Worm (Caenorhabditis elegans) whole organism, young adult: ENCODE results near the gene gakh-1.

Experiments
- B0035.1 ChIP-seq: sonication (generic microtip); optimal IDR thresholded peaks from 2 replicates; lab custom pipeline; 2016; ENCODE audit warnings: missing genetic modification characterization, mild to moderate bottlenecking, missing compliant biosample characterization, missing genotype, missing genetic modification reagents
- F10E7.11 ChIP-seq: sonication (generic microtip); optimal IDR thresholded peaks from 2 replicates; lab custom pipeline; 2017; ENCODE audit warnings: mild to moderate bottlenecking, missing genetic modification characterization, moderate library complexity, missing compliant biosample characterization
- F22D6.2 ChIP-seq: sonication (generic microtip); optimal IDR thresholded peaks from 2 replicates; lab custom pipeline; 2016; ENCODE audit warnings: mild to moderate bottlenecking, missing genetic modification characterization, missing compliant biosample characterization
- F23B12.7 ChIP-seq: sonication (generic microtip); optimal IDR thresholded peaks from 2 replicates; lab custom pipeline; 2017; ENCODE audit warnings: missing genetic modification characterization, mild to moderate bottlenecking, missing compliant biosample characterization, antibody characterized with exemption, moderate library complexity; ENCODE audit not compliant: insufficient read depth
- F55B11.4 ChIP-seq: sonication (generic microtip); optimal IDR thresholded peaks from 2 replicates; lab custom pipeline; 2016; ENCODE audit warnings: missing compliant biosample characterization, missing genetic modification characterization, borderline replicate concordance; ENCODE audit not compliant: insufficient read depth
- F57A8.1 ChIP-seq: fragments of 200-800 bp; sonication (Bioruptor generic); optimal IDR thresholded peaks from 2 replicates; lab custom pipeline; 2018; ENCODE audit warnings: mild to moderate bottlenecking, missing genetic modification characterization, moderate library complexity, missing compliant biosample characterization
- Y53F4B.3 ChIP-seq: fragments of 200-800 bp; sonication (Bioruptor generic); IDR thresholded peaks from 2 replicates; pipeline ENCODE4 v1.3.6; 2022; ENCODE audit warnings: missing genetic modification reagents, missing genetic modification characterization, missing compliant biosample characterization
- Y53G8AR.9 ChIP-seq: fragments of 200-800 bp; sonication (Bioruptor generic); conservative IDR thresholded peaks from 2 replicates; pipeline ENCODE4 v1.3.6; 2022; ENCODE audit warnings: missing genetic modification reagents, missing genetic modification characterization, missing compliant biosample characterization
- Y79H2A.3 ChIP-seq: fragments of 200-800 bp; sonication (Bioruptor generic); conservative IDR thresholded peaks from 2 replicates; pipeline ENCODE4 v1.3.6; 2022; ENCODE audit warnings: missing genetic modification reagents, missing genetic modification characterization, missing compliant biosample characterization
- attf-3 ChIP-seq: fragments of 200-800 bp; sonication (Bioruptor generic); conservative IDR thresholded peaks from 2 replicates; pipeline ENCODE4 v1.3.6; 2022; ENCODE audit warnings: missing genetic modification reagents, missing genetic modification characterization, missing compliant biosample characterization
- attf-5 ChIP-seq: fragments of 200-800 bp; sonication (Bioruptor generic); optimal IDR thresholded peaks from 2 replicates; lab custom pipeline; 2018; ENCODE audit warnings: mild to moderate bottlenecking, missing genetic modification characterization, missing compliant biosample characterization
- bed-2 ChIP-seq: fragments of 200-800 bp; sonication (Bioruptor generic); IDR thresholded peaks from 2 replicates; pipeline ENCODE4 v1.3.6; 2022; ENCODE audit warnings: missing genetic modification reagents, missing genetic modification characterization, missing compliant biosample characterization
- cebp-1 ChIP-seq, 2 experiments: fragments of 200-800 bp in 1 of 2; sonication (Bioruptor generic) in 1 of 2; sonication (generic microtip) in 1 of 2; IDR thresholded peaks in 1 of 2; optimal IDR thresholded peaks in 1 of 2; 2 replicates each; pipeline versions ENCODE4 v1.3.6 to Lab custom; 2017 to 2022; ENCODE audit warnings: missing compliant biosample characterization in 2 of 2, missing genetic modification characterization in 2 of 2, mild to moderate bottlenecking in 1 of 2, missing genetic modification reagents in 1 of 2, moderate library complexity in 1 of 2
- ceh-58 ChIP-seq: fragments of 200-800 bp; sonication (Bioruptor generic); IDR thresholded peaks from 2 replicates; pipeline ENCODE4 v1.3.6; 2022; ENCODE audit warnings: missing genetic modification characterization, missing compliant biosample characterization
- ceh-79 ChIP-seq: sonication (generic microtip); optimal IDR thresholded peaks from 2 replicates; lab custom pipeline; 2017; ENCODE audit warnings: mild to moderate bottlenecking, missing genetic modification characterization, missing compliant biosample characterization
- chd-7 ChIP-seq: sonication (generic microtip); optimal IDR thresholded peaks from 2 replicates; lab custom pipeline; 2016; ENCODE audit warnings: mild to moderate bottlenecking, missing genetic modification characterization, moderate library complexity, missing compliant biosample characterization
- die-1 ChIP-seq: sonication (generic microtip); optimal IDR thresholded peaks from 2 replicates; lab custom pipeline; 2016; ENCODE audit warnings: missing genotype, mild to moderate bottlenecking, missing genetic modification characterization, missing compliant biosample characterization
- dpl-1 ChIP-seq: fragments of 150-350 bp; optimal IDR thresholded peaks from 2 replicates; lab custom pipeline; 2014; ENCODE audit warnings: missing biosample characterization, missing genetic modification reagents, missing genetic modification characterization
- egl-18 ChIP-seq: fragments of 200-800 bp; sonication (Bioruptor generic); IDR thresholded peaks from 2 replicates; pipeline ENCODE4 v1.3.6; 2022; ENCODE audit warnings: missing genetic modification reagents, missing genetic modification characterization, missing compliant biosample characterization
- egrh-3 ChIP-seq: fragments of 200-800 bp; sonication (Bioruptor generic); IDR thresholded peaks from 2 replicates; pipeline ENCODE4 v1.3.6; 2022; ENCODE audit warnings: missing genetic modification reagents, missing genetic modification characterization, missing compliant biosample characterization
- hlh-26 ChIP-seq: fragments of 200-800 bp; sonication (Bioruptor generic); conservative IDR thresholded peaks from 2 replicates; pipeline ENCODE4 v1.3.6; 2022; ENCODE audit warnings: missing genetic modification reagents, missing genetic modification characterization, missing compliant biosample characterization
- hmg-1.2 ChIP-seq: fragments of 200-800 bp; sonication (Bioruptor generic); IDR thresholded peaks from 2 replicates; pipeline ENCODE4 v1.3.6; 2022; ENCODE audit warnings: missing genetic modification reagents, missing genetic modification characterization, missing compliant biosample characterization
- lag-1 ChIP-seq: fragments of 200-800 bp; sonication (Bioruptor generic); IDR thresholded peaks from 2 replicates; pipeline ENCODE4 v1.3.6; 2022; ENCODE audit warnings: missing genetic modification reagents, missing genetic modification characterization, missing compliant biosample characterization
- madf-10 ChIP-seq: sonication (generic microtip); optimal IDR thresholded peaks from 2 replicates; lab custom pipeline; 2016; ENCODE audit warnings: mild to moderate bottlenecking, missing genetic modification characterization, missing compliant biosample characterization
- mcd-1 ChIP-seq: fragments of 200-800 bp; sonication (Bioruptor generic); IDR thresholded peaks from 2 replicates; pipeline ENCODE4 v1.3.6; 2022; ENCODE audit warnings: missing genetic modification reagents, missing genetic modification characterization, missing compliant biosample characterization
- mxl-1 ChIP-seq: sonication (generic microtip); optimal IDR thresholded peaks from 2 replicates; lab custom pipeline; 2016; ENCODE audit warnings: missing genetic modification characterization, missing compliant biosample characterization
- nfya-1 ChIP-seq: sonication (generic microtip); optimal IDR thresholded peaks from 2 replicates; lab custom pipeline; 2017; ENCODE audit warnings: antibody characterized with exemption, missing compliant biosample characterization, missing genetic modification characterization, borderline replicate concordance; ENCODE audit not compliant: insufficient read depth
- nfya-2 ChIP-seq: fragments of 200-800 bp; sonication (Bioruptor generic); IDR thresholded peaks from 2 replicates; pipeline ENCODE4 v1.3.6; 2022; ENCODE audit warnings: missing genetic modification reagents, missing genetic modification characterization, missing compliant biosample characterization
- nhr-27 ChIP-seq: fragments of 200-800 bp; sonication (Bioruptor generic); optimal IDR thresholded peaks from 2 replicates; lab custom pipeline; 2018; ENCODE audit warnings: mild to moderate bottlenecking, missing genetic modification characterization, moderate library complexity, missing compliant biosample characterization
- nhr-80 ChIP-seq: sonication (generic microtip); optimal IDR thresholded peaks from 2 replicates; lab custom pipeline; 2016; ENCODE audit warnings: missing genetic modification characterization, missing compliant biosample characterization
- rec-8 ChIP-seq, 2 experiments: sonication (generic microtip); optimal IDR thresholded peaks; 2 replicates each; lab custom pipeline; 2016; ENCODE audit warnings: mild to moderate bottlenecking in 2 of 2, missing genetic modification characterization in 2 of 2, missing genetic modification reagents in 2 of 2, missing genotype in 2 of 2, missing biosample characterization in 1 of 2, missing compliant biosample characterization in 1 of 2, moderate library complexity in 1 of 2
- rpc-1 ChIP-seq, 2 experiments: fragments of 150-350 bp in 1 of 2; sonication (generic microtip) in 1 of 2; optimal IDR thresholded peaks; 2 replicates each; lab custom pipeline; 2014 to 2018; ENCODE audit warnings: missing biosample characterization in 1 of 2, missing genetic modification characterization in 1 of 2, missing genetic modification reagents in 1 of 2, missing genotype in 1 of 2
- sdz-38 ChIP-seq: sonication (generic microtip); optimal IDR thresholded peaks from 2 replicates; lab custom pipeline; 2016; ENCODE audit warnings: missing genotype, missing genetic modification characterization, missing compliant biosample characterization
- snpc-1.1 ChIP-seq: sonication (generic microtip); optimal IDR thresholded peaks from 2 replicates; lab custom pipeline; 2017; ENCODE audit warnings: missing genetic modification characterization, mild to moderate bottlenecking, missing compliant biosample characterization, antibody characterized with exemption, moderate library complexity, missing genotype, missing genetic modification reagents; ENCODE audit not compliant: insufficient read depth
- snpc-3.4 ChIP-seq: sonication (generic microtip); optimal IDR thresholded peaks from 2 replicates; lab custom pipeline; 2017; ENCODE audit warnings: missing genetic modification characterization, mild to moderate bottlenecking, missing compliant biosample characterization, antibody characterized with exemption, moderate library complexity, missing genotype, missing genetic modification reagents
- snpc-4 ChIP-seq, 5 experiments: fragments of 150-350 bp in 1 of 5; sonication (generic microtip) in 4 of 5; optimal IDR thresholded peaks; 2 replicates each; lab custom pipeline; 2014 to 2018; ENCODE audit warnings: missing genetic modification characterization in 5 of 5, missing biosample characterization in 3 of 5, antibody characterized with exemption in 2 of 5, mild to moderate bottlenecking in 2 of 5, missing compliant biosample characterization in 2 of 5, missing genotype in 2 of 5, moderate library complexity in 2 of 5, missing genetic modification reagents in 1 of 5
- tlf-1 ChIP-seq: fragments of 200-800 bp; sonication (Bioruptor generic); optimal IDR thresholded peaks from 2 replicates; lab custom pipeline; 2018; ENCODE audit warnings: mild to moderate bottlenecking, missing genetic modification characterization, missing compliant biosample characterization
- unc-130 ChIP-seq: sonication (generic microtip); optimal IDR thresholded peaks from 2 replicates; lab custom pipeline; 2016; ENCODE audit warnings: missing genetic modification reagents, missing genetic modification characterization, missing compliant biosample characterization
- zim-3 ChIP-seq: sonication (generic microtip); optimal IDR thresholded peaks from 2 replicates; lab custom pipeline; 2017; ENCODE audit warnings: mild to moderate bottlenecking, missing genetic modification characterization, moderate library complexity, missing compliant biosample characterization
- ztf-18 ChIP-seq: sonication (generic microtip); optimal IDR thresholded peaks from 2 replicates; lab custom pipeline; 2016; ENCODE audit warnings: missing genotype, mild to moderate bottlenecking, missing genetic modification characterization, missing compliant biosample characterization
- ztf-22 ChIP-seq: fragments of 200-800 bp; sonication (Bioruptor generic); optimal IDR thresholded peaks from 2 replicates; lab custom pipeline; 2018; ENCODE audit warnings: mild to moderate bottlenecking, missing genetic modification characterization, moderate library complexity, missing compliant biosample characterization
- ztf-25 ChIP-seq: fragments of 200-800 bp; sonication (Bioruptor generic); IDR thresholded peaks from 2 replicates; pipeline ENCODE4 v1.3.6; 2022; ENCODE audit warnings: missing genetic modification reagents, missing genetic modification characterization, missing compliant biosample characterization

gakh-1 gene

ce11 chrX:5753141-5753540 is 29.2 kb upstream of the gakh-1 start:
- TF ChIP-seq F55B11.4 (no peak), snpc-4 (GFP tag; optimal IDR thresholded peaks at IDR 0.05; lab: Kevin White, UChicago) (peak; percentile 73), snpc-4 (tag; optimal IDR thresholded peaks at IDR 0.05; lab: Kevin White, UChicago) (peak in 3 of 4 experiments; percentile 23 to 92 (median 91)), die-1 (tag; lab: Kevin White, UChicago) (no peak), hmg-1.2 (GFP tag; lab: Robert Waterston, UW) (peak; percentile 76), rpc-1 (optimal IDR thresholded peaks at IDR 0.05; lab: Kevin White, UChicago) (peak; percentile 50), rpc-1 (tag; optimal IDR thresholded peaks at IDR 0.05; lab: Kevin White, UChicago) (peak; percentile 72), snpc-1.1 (tag; lab: Kevin White, UChicago) (peak; percentile 81), unc-130 (no peak), ceh-79 (tag; lab: Kevin White, UChicago) (no peak), snpc-3.4 (tag; lab: Kevin White, UChicago) (peak; percentile 41)

ce11 chrX:5763292-5763691 is 19.0 kb upstream of the gakh-1 start, which contains the start of gene tag-294:
tag-294 (minus strand) TSS chrX:5763392.
- no peak for TF ChIP-seq egrh-3 (GFP tag; lab: Robert Waterston, UW)
- no peak for TF ChIP-seq Y53G8AR.9 (GFP tag; lab: Robert Waterston, UW)
- TF ChIP-seq nhr-27 (tag; lab: Kevin White, UChicago): no peak
- TF ChIP-seq mcd-1: no peak
- no peak for TF ChIP-seq nfya-2 (GFP tag; lab: Robert Waterston, UW)
- TF ChIP-seq lag-1 (GFP tag; lab: Robert Waterston, UW): no peak
- no peak for TF ChIP-seq ceh-58 (GFP tag; lab: Robert Waterston, UW)
- no peak for TF ChIP-seq madf-10 (tag; lab: Kevin White, UChicago)
- TF ChIP-seq zim-3 (tag; lab: Kevin White, UChicago): no peak
- TF ChIP-seq cebp-1 (GFP tag; IDR thresholded peaks at IDR 0.05; lab: Robert Waterston, UW): no peak
- TF ChIP-seq cebp-1 (tag; optimal IDR thresholded peaks at IDR 0.05; lab: Kevin White, UChicago): no peak

- TF ChIP-seq F10E7.11: no peak
- TF ChIP-seq tlf-1 (GFP tag; lab: Kevin White, UChicago): no peak
- TF ChIP-seq mcd-1: peak; percentile 72; the same call in 1 of the 2 replicates
- peak; percentile 27 for TF ChIP-seq attf-5 (GFP tag; lab: Kevin White, UChicago)
- no peak for TF ChIP-seq dpl-1 (GFP tag; lab: Kevin White, UChicago)
- TF ChIP-seq ztf-18 (tag; lab: Kevin White, UChicago): peak; percentile 34
- no peak for TF ChIP-seq nfya-1 (tag; lab: Kevin White, UChicago)
- no peak for TF ChIP-seq attf-3 (GFP tag; lab: Robert Waterston, UW)
- no peak for TF ChIP-seq snpc-4 (GFP tag; optimal IDR thresholded peaks at IDR 0.05; lab: Kevin White, UChicago)
- TF ChIP-seq snpc-4 (tag; optimal IDR thresholded peaks at IDR 0.05; lab: Kevin White, UChicago): no peak
- TF ChIP-seq snpc-1.1 (tag; lab: Kevin White, UChicago): no peak
- TF ChIP-seq bed-2 (GFP tag; lab: Robert Waterston, UW): no peak
- no peak for TF ChIP-seq madf-10 (tag; lab: Kevin White, UChicago)
- TF ChIP-seq Y53F4B.3 (GFP tag; lab: Robert Waterston, UW): no peak
- TF ChIP-seq ceh-79 (tag; lab: Kevin White, UChicago): no peak
- no peak for TF ChIP-seq chd-7 (tag; lab: Kevin White, UChicago)
- TF ChIP-seq Y79H2A.3 (GFP tag; lab: Robert Waterston, UW): no peak
- TF ChIP-seq F23B12.7 (tag; lab: Kevin White, UChicago): no peak
- no peak for TF ChIP-seq egl-18 (GFP tag; lab: Robert Waterston, UW)
- TF ChIP-seq rec-8 (tag; optimal IDR thresholded peaks at IDR 0.05; lab: Kevin White, UChicago): no peak
- peak; percentile 57 for TF ChIP-seq nhr-80 (tag; lab: Kevin White, UChicago)
- TF ChIP-seq die-1 (tag; lab: Kevin White, UChicago): no peak
- no peak for TF ChIP-seq B0035.1 (tag; lab: Kevin White, UChicago)
- TF ChIP-seq F22D6.2 (tag; lab: Kevin White, UChicago): no peak
- no peak for TF ChIP-seq zim-3 (tag; lab: Kevin White, UChicago)
- TF ChIP-seq hlh-26 (GFP tag; lab: Robert Waterston, UW): no peak
- TF ChIP-seq F57A8.1 (GFP tag; lab: Kevin White, UChicago): no peak
- TF ChIP-seq ztf-22 (GFP tag; lab: Kevin White, UChicago): no peak
- TF ChIP-seq sdz-38 (tag; lab: Kevin White, UChicago): no peak
- TF ChIP-seq ztf-25 (GFP tag; lab: Robert Waterston, UW): no peak
- no peak for TF ChIP-seq mxl-1 (tag; lab: Kevin White, UChicago)
Observed at ce11 chrX:5763904-5764303, 18.4 kb upstream of the gakh-1 start.
